Fruit fly (Drosophila melanogaster) Kc167 (cell line): ENCODE data around the gene CG43102.

Experiments
- Myc ChIP-seq: fragments of >200 bp; optimal IDR thresholded peaks from 2 replicates; lab custom pipeline; 2017; ENCODE audit warnings: missing external identifiers
- Sin3A ChIP-seq: fragments of >200 bp; optimal IDR thresholded peaks from 2 replicates; lab custom pipeline; 2018; ENCODE audit warnings: missing external identifiers
- h ChIP-seq: fragments of >200 bp; optimal IDR thresholded peaks from 3 replicates; lab custom pipeline; 2018; ENCODE audit warnings: missing external identifiers
- psq ChIP-seq: fragments of >200 bp; optimal IDR thresholded peaks from 2 replicates; lab custom pipeline; 2017; ENCODE audit warnings: missing external identifiers
- ttk ChIP-seq: sonication (Bioruptor generic); optimal IDR thresholded peaks from 2 replicates; lab custom pipeline; 2017; ENCODE audit warnings: missing external identifiers

dm6 chr3R:17762261-17762660, 32.0 kb downstream of the CG43102 start:
- TF ChIP-seq Myc (lab: Kevin White, UChicago) (no peak), ttk (lab: Kevin White, UChicago) (no peak), psq (no peak), h (lab: Kevin White, UChicago) (no peak), Sin3A (lab: Kevin White, UChicago) (no peak)
